Fruit fly (Drosophila melanogaster) whole organism, adult: Measurements from ENCODE around the gene ProtA.
"Not testable (repeated sequence)": the region's sequence is repeated elsewhere in the genome, so short reads cannot be mapped to it uniquely, and the experiment has no call there.

Source experiments
- CG11617 ChIP-seq: fragments of 200-800 bp; sonication (Bioruptor generic); optimal IDR thresholded peaks from 2 replicates; lab custom pipeline; 2017; ENCODE audit warnings: mild to moderate bottlenecking, missing biosample characterization, missing genetic modification reagents, missing genetic modification characterization
- CG12768 ChIP-seq: fragments of 200-800 bp; sonication (Bioruptor generic); optimal IDR thresholded peaks from 2 replicates; lab custom pipeline; 2017; ENCODE audit warnings: missing biosample characterization, missing genetic modification characterization, mild to moderate bottlenecking, moderate library complexity, missing genetic modification reagents
- CG14711 ChIP-seq: fragments of 200-800 bp; sonication (Bioruptor generic); optimal IDR thresholded peaks from 2 replicates; lab custom pipeline; 2018; ENCODE audit warnings: missing biosample characterization, mild to moderate bottlenecking, missing genetic modification characterization, moderate library complexity
- CG1620 ChIP-seq: fragments of 200-800 bp; sonication (Bioruptor generic); optimal IDR thresholded peaks from 2 replicates; lab custom pipeline; 2016; ENCODE audit warnings: missing biosample characterization, missing genetic modification characterization
- CG33017 ChIP-seq: fragments of 200-800 bp; sonication (Bioruptor generic); optimal IDR thresholded peaks from 2 replicates; lab custom pipeline; 2018; ENCODE audit warnings: missing biosample characterization, mild to moderate bottlenecking, missing genetic modification characterization, moderate library complexity
- CG5204 ChIP-seq: fragments of 200-800 bp; sonication (Bioruptor generic); optimal IDR thresholded peaks from 2 replicates; lab custom pipeline; 2016; ENCODE audit warnings: missing biosample characterization, missing genetic modification characterization
- CG7045 ChIP-seq: fragments of 200-800 bp; sonication (Bioruptor generic); optimal IDR thresholded peaks from 2 replicates; lab custom pipeline; 2017; ENCODE audit warnings: missing biosample characterization, mild to moderate bottlenecking, missing genetic modification characterization
- CG7101 ChIP-seq: fragments of 200-800 bp; sonication (Bioruptor generic); optimal IDR thresholded peaks from 2 replicates; lab custom pipeline; 2018; ENCODE audit warnings: missing biosample characterization, mild to moderate bottlenecking, missing genetic modification characterization, moderate library complexity
- Clk ChIP-seq: fragments of 200-800 bp; sonication (Bioruptor generic); optimal IDR thresholded peaks from 2 replicates; lab custom pipeline; 2017; ENCODE audit warnings: missing biosample characterization, missing genetic modification characterization
- Hr96 ChIP-seq: fragments of 200-800 bp; sonication (Bioruptor generic); optimal IDR thresholded peaks from 2 replicates; lab custom pipeline; 2016; ENCODE audit warnings: missing biosample characterization, missing genetic modification characterization
- Mnt ChIP-seq: fragments of 200-800 bp; sonication (Bioruptor generic); optimal IDR thresholded peaks from 2 replicates; lab custom pipeline; 2016; ENCODE audit warnings: missing biosample characterization, mild to moderate bottlenecking, missing genetic modification characterization
- bab1 ChIP-seq: fragments of 200-800 bp; sonication (Bioruptor generic); optimal IDR thresholded peaks from 3 replicates; lab custom pipeline; 2019; ENCODE audit warnings: missing biosample characterization, mild to moderate bottlenecking, missing genetic modification characterization, moderate library complexity
- cic ChIP-seq: fragments of 200-800 bp; sonication (Bioruptor generic); optimal IDR thresholded peaks from 2 replicates; lab custom pipeline; 2017; ENCODE audit warnings: missing biosample characterization, mild to moderate bottlenecking, missing genetic modification characterization, moderate library complexity
- cnc ChIP-seq, 2 experiments: fragments of >200 bp; optimal IDR thresholded peaks; 2 replicates each; lab custom pipeline; 2017
- kay ChIP-seq: fragments of 200-800 bp; sonication (Bioruptor generic); peaks from one replicate; lab custom pipeline; 2016; ENCODE audit warnings: missing biosample characterization, missing genetic modification characterization, borderline replicate concordance
- ovo ChIP-seq: fragments of 200-800 bp; sonication (Bioruptor generic); optimal IDR thresholded peaks from 2 replicates; lab custom pipeline; 2016; ENCODE audit warnings: missing biosample characterization, missing genetic modification characterization
- pad ChIP-seq: fragments of 200-800 bp; sonication (Bioruptor generic); optimal IDR thresholded peaks from 3 replicates; lab custom pipeline; 2017; ENCODE audit warnings: missing biosample characterization, missing genetic modification characterization, mild to moderate bottlenecking, moderate library complexity, missing genetic modification reagents
- tj ChIP-seq: fragments of 200-800 bp; sonication (Bioruptor generic); optimal IDR thresholded peaks from 3 replicates; lab custom pipeline; 2017; ENCODE audit warnings: missing biosample characterization, mild to moderate bottlenecking, missing genetic modification characterization, moderate library complexity
- toe ChIP-seq: fragments of 200-800 bp; sonication (Bioruptor generic); optimal IDR thresholded peaks from 2 replicates; lab custom pipeline; 2016; ENCODE audit warnings: missing biosample characterization, missing genetic modification characterization

Gene ProtA

dm6 chr2L:14881552-14881951 lies at the start of gene ProtA:
Gene ProtA, minus strand, starts transcription at chr2L:14881652.
- not testable (repeated sequence) for TF ChIP-seq tj (GFP tag; lab: Kevin White, UChicago); Mnt; bab1 (GFP tag; lab: Kevin White, UChicago)

- TF ChIP-seq Hr96 (no peak), CG7045 (GFP tag; lab: Kevin White, UChicago) (no peak), kay (GFP tag; lab: Kevin White, UChicago) (no peak), pad (GFP tag; lab: Kevin White, UChicago) (no peak), CG12768 (GFP tag; lab: Kevin White, UChicago) (no peak), CG14711 (tag; lab: Kevin White, UChicago) (no peak), tj (GFP tag; lab: Kevin White, UChicago) (no peak), cnc (optimal IDR thresholded peaks at IDR 0.05; lab: Kevin White, UChicago) (no peak), CG7101 (tag; lab: Kevin White, UChicago) (no peak), ovo (GFP tag; lab: Kevin White, UChicago) (no peak), CG11617 (GFP tag; lab: Kevin White, UChicago) (no peak), cic (GFP tag; lab: Kevin White, UChicago) (no peak), bab1 (GFP tag; lab: Kevin White, UChicago) (no peak), CG33017 (tag; lab: Kevin White, UChicago) (no peak), Mnt (no peak)
These were observed 42.8 kb upstream of the ProtA start, which contains the start of gene CG3491 for dm6 chr2L:14924290-14924689. Gene CG3491, plus strand, starts transcription at chr2L:14924590.

dm6 chr2L:14887530-14887929 lies 6.1 kb upstream of the ProtA start:
- TF ChIP-seq cnc (optimal IDR thresholded peaks at IDR 0.05; lab: Kevin White, UChicago), result no peak
- no peak for TF ChIP-seq Clk
- no peak for TF ChIP-seq CG1620 (GFP tag; lab: Kevin White, UChicago)
- no peak for TF ChIP-seq toe (GFP tag; lab: Kevin White, UChicago)
- TF ChIP-seq CG12768 (GFP tag; lab: Kevin White, UChicago), result no peak
- no peak for TF ChIP-seq CG11617 (GFP tag; lab: Kevin White, UChicago)
- no peak for TF ChIP-seq ovo (GFP tag; lab: Kevin White, UChicago)
- TF ChIP-seq pad (GFP tag; lab: Kevin White, UChicago), result no peak
- no peak for TF ChIP-seq CG7045 (GFP tag; lab: Kevin White, UChicago)
- no peak for TF ChIP-seq cic (GFP tag; lab: Kevin White, UChicago)
- TF ChIP-seq bab1 (GFP tag; lab: Kevin White, UChicago), result no peak
- TF ChIP-seq tj (GFP tag; lab: Kevin White, UChicago), result no peak
- TF ChIP-seq CG14711 (tag; lab: Kevin White, UChicago), result no peak
- no peak for TF ChIP-seq Hr96
- no peak for TF ChIP-seq kay (GFP tag; lab: Kevin White, UChicago)
- TF ChIP-seq CG5204 (GFP tag; lab: Kevin White, UChicago), result no peak
- no peak for TF ChIP-seq CG7101 (tag; lab: Kevin White, UChicago)

- not testable (repeated sequence) for TF ChIP-seq CG14711 (tag; lab: Kevin White, UChicago); cic (GFP tag; lab: Kevin White, UChicago); CG11617 (GFP tag; lab: Kevin White, UChicago)
These were observed 2.2 kb upstream of the ProtA start, which contains the start of gene ProtB for dm6 chr2L:14883621-14884020. Gene ProtB, minus strand, starts transcription at chr2L:14883721.

dm6 chr2L:14876233-14876632 lies 5.2 kb downstream of the ProtA start, which contains the start of gene CG15278:
Gene CG15278, minus strand, starts transcription at chr2L:14876333.
- TF ChIP-seq Mnt (no peak), CG7101 (tag; lab: Kevin White, UChicago) (no peak), CG5204 (GFP tag; lab: Kevin White, UChicago) (no peak), cic (GFP tag; lab: Kevin White, UChicago) (no peak), ovo (GFP tag; lab: Kevin White, UChicago) (no peak), Hr96 (no peak), CG11617 (GFP tag; lab: Kevin White, UChicago) (no peak)

- TF ChIP-seq CG1620 (GFP tag; lab: Kevin White, UChicago) (no peak), bab1 (GFP tag; lab: Kevin White, UChicago) (no peak), Clk (no peak), CG14711 (tag; lab: Kevin White, UChicago) (no peak), CG7045 (GFP tag; lab: Kevin White, UChicago) (no peak)
These were observed 9.5 kb downstream of the ProtA start, which contains the start of gene CG4480 for dm6 chr2L:14871922-14872321. Gene CG4480, minus strand, starts transcription at chr2L:14872022.

- TF ChIP-seq CG12768 (GFP tag; lab: Kevin White, UChicago) (no peak), tj (GFP tag; lab: Kevin White, UChicago) (no peak), ovo (GFP tag; lab: Kevin White, UChicago) (no peak), bab1 (GFP tag; lab: Kevin White, UChicago) (no peak)
These were observed 29.8 kb downstream of the ProtA start, which contains the start of gene CG15279 for dm6 chr2L:14851678-14852077. Gene CG15279, minus strand, starts transcription at chr2L:14851749.
